Worm (Caenorhabditis elegans) whole organism, late embryonic: ENCODE measurements around the gene mpst-2.

Experiments used
- C38D4.7 ChIP-seq: fragments of 200-800 bp; sonication (Bioruptor generic); optimal IDR thresholded peaks from 2 replicates; lab custom pipeline; 2018; ENCODE audit warnings: mild to moderate bottlenecking, missing genetic modification characterization, moderate library complexity, missing compliant biosample characterization
- F13H6.1 ChIP-seq: sonication (generic microtip); optimal IDR thresholded peaks from 2 replicates; lab custom pipeline; 2016; ENCODE audit warnings: missing genetic modification characterization, missing compliant biosample characterization
- K02D7.2 ChIP-seq: sonication (generic microtip); optimal IDR thresholded peaks from 2 replicates; lab custom pipeline; 2017; ENCODE audit warnings: mild to moderate bottlenecking, missing genetic modification characterization, missing compliant biosample characterization
- K09A11.1 ChIP-seq: sonication (generic microtip); optimal IDR thresholded peaks from 2 replicates; lab custom pipeline; 2017; ENCODE audit warnings: antibody characterized with exemption, mild to moderate bottlenecking, missing genetic modification characterization, missing compliant biosample characterization; ENCODE audit not compliant: insufficient read depth
- ahr-1 ChIP-seq: sonication (generic microtip); optimal IDR thresholded peaks from 2 replicates; lab custom pipeline; 2016; ENCODE audit warnings: missing genetic modification characterization, missing compliant biosample characterization
- ama-1 ChIP-seq: fragments of 150-350 bp; optimal IDR thresholded peaks from 2 replicates; lab custom pipeline; 2014
- ceh-14 ChIP-seq: sonication (generic microtip); optimal IDR thresholded peaks from 2 replicates; lab custom pipeline; 2016; ENCODE audit warnings: missing genotype, missing genetic modification characterization, missing compliant biosample characterization
- ceh-18 ChIP-seq: sonication (generic microtip); optimal IDR thresholded peaks from 2 replicates; lab custom pipeline; 2016; ENCODE audit warnings: missing genetic modification characterization, missing compliant biosample characterization
- ceh-2 ChIP-seq: sonication (generic microtip); optimal IDR thresholded peaks from 2 replicates; lab custom pipeline; 2016; ENCODE audit warnings: missing genotype, missing genetic modification characterization, missing compliant biosample characterization
- ceh-48 ChIP-seq: sonication (generic microtip); optimal IDR thresholded peaks from 2 replicates; lab custom pipeline; 2016; ENCODE audit warnings: missing genetic modification characterization, inconsistent platforms, missing compliant biosample characterization
- ceh-9 ChIP-seq: sonication (generic microtip); optimal IDR thresholded peaks from 2 replicates; lab custom pipeline; 2016; ENCODE audit warnings: mild to moderate bottlenecking, missing genetic modification characterization, inconsistent platforms, missing compliant biosample characterization
- dve-1 ChIP-seq: sonication (generic microtip); optimal IDR thresholded peaks from 2 replicates; lab custom pipeline; 2017; ENCODE audit warnings: antibody characterized with exemption, mild to moderate bottlenecking, missing genetic modification characterization, missing compliant biosample characterization
- elt-2 ChIP-seq: sonication (generic microtip); optimal IDR thresholded peaks from 2 replicates; lab custom pipeline; 2016; ENCODE audit warnings: missing genetic modification reagents, missing genetic modification characterization, missing compliant biosample characterization
- ets-4 ChIP-seq: sonication (generic microtip); optimal IDR thresholded peaks from 2 replicates; lab custom pipeline; 2016; ENCODE audit warnings: missing genetic modification characterization, missing compliant biosample characterization
- eyg-1 ChIP-seq: sonication (generic microtip); optimal IDR thresholded peaks from 2 replicates; lab custom pipeline; 2016; ENCODE audit warnings: missing genotype, missing genetic modification characterization, missing compliant biosample characterization
- gmeb-2 ChIP-seq: sonication (generic microtip); optimal IDR thresholded peaks from 2 replicates; lab custom pipeline; 2016; ENCODE audit warnings: missing genetic modification characterization, inconsistent platforms, missing compliant biosample characterization
- hlh-6 ChIP-seq: sonication (generic microtip); optimal IDR thresholded peaks from 2 replicates; lab custom pipeline; 2016; ENCODE audit warnings: missing genotype, missing genetic modification characterization, missing compliant biosample characterization
- hlh-8 ChIP-seq: sonication (generic microtip); optimal IDR thresholded peaks from 2 replicates; lab custom pipeline; 2016; ENCODE audit warnings: missing genotype, missing genetic modification characterization, missing compliant biosample characterization
- lim-6 ChIP-seq: sonication (generic microtip); optimal IDR thresholded peaks from 2 replicates; lab custom pipeline; 2016; ENCODE audit warnings: missing genetic modification characterization, missing compliant biosample characterization
- lin-11 ChIP-seq: fragments of 200-800 bp; sonication (Bioruptor generic); optimal IDR thresholded peaks from 2 replicates; lab custom pipeline; 2018; ENCODE audit warnings: mild to moderate bottlenecking, missing genetic modification characterization, missing compliant biosample characterization
- madf-2 ChIP-seq: sonication (generic microtip); optimal IDR thresholded peaks from 2 replicates; lab custom pipeline; 2017; ENCODE audit warnings: missing genetic modification characterization, missing compliant biosample characterization
- nfya-1 ChIP-seq: sonication (generic microtip); optimal IDR thresholded peaks from 2 replicates; lab custom pipeline; 2017; ENCODE audit warnings: missing genetic modification characterization, mild to moderate bottlenecking, missing compliant biosample characterization, antibody characterized with exemption, moderate library complexity
- nhr-11 ChIP-seq: fragments of 150-350 bp; optimal IDR thresholded peaks from 2 replicates; lab custom pipeline; 2014; ENCODE audit warnings: missing biosample characterization, missing genetic modification characterization
- nhr-232 ChIP-seq: sonication (generic microtip); optimal IDR thresholded peaks from 2 replicates; lab custom pipeline; 2016; ENCODE audit warnings: missing genetic modification characterization, missing compliant biosample characterization
- npax-4 ChIP-seq: sonication (generic microtip); optimal IDR thresholded peaks from 2 replicates; lab custom pipeline; 2016; ENCODE audit warnings: missing genetic modification characterization, missing compliant biosample characterization
- odd-2 ChIP-seq: sonication (generic microtip); optimal IDR thresholded peaks from 2 replicates; lab custom pipeline; 2017; ENCODE audit warnings: antibody characterized with exemption, mild to moderate bottlenecking, missing genetic modification characterization, missing compliant biosample characterization
- pat-9 ChIP-seq: fragments of 200-800 bp; sonication (Bioruptor generic); optimal IDR thresholded peaks from 2 replicates; lab custom pipeline; 2018; ENCODE audit warnings: mild to moderate bottlenecking, missing genetic modification characterization, moderate library complexity, missing compliant biosample characterization
- pha-2 ChIP-seq: sonication (generic microtip); optimal IDR thresholded peaks from 2 replicates; lab custom pipeline; 2017; ENCODE audit warnings: mild to moderate bottlenecking, missing genetic modification characterization, missing compliant biosample characterization
- pha-4 ChIP-seq: fragments of 150-350 bp; optimal IDR thresholded peaks from 2 replicates; lab custom pipeline; 2018; ENCODE audit warnings: missing biosample characterization, missing genetic modification reagents, missing genetic modification characterization
- pqm-1 ChIP-seq: sonication (generic microtip); optimal IDR thresholded peaks from 2 replicates; lab custom pipeline; 2016; ENCODE audit warnings: missing genetic modification characterization, missing compliant biosample characterization
- rnt-1 ChIP-seq: sonication (generic microtip); optimal IDR thresholded peaks from 2 replicates; lab custom pipeline; 2016; ENCODE audit warnings: missing genetic modification characterization, missing compliant biosample characterization
- sox-4 ChIP-seq: sonication (generic microtip); optimal IDR thresholded peaks from 2 replicates; lab custom pipeline; 2017; ENCODE audit warnings: mild to moderate bottlenecking, missing genetic modification characterization, inconsistent platforms, missing compliant biosample characterization
- syd-9 ChIP-seq: sonication (generic microtip); optimal IDR thresholded peaks from 2 replicates; lab custom pipeline; 2016; ENCODE audit warnings: mild to moderate bottlenecking, missing genetic modification characterization, moderate library complexity, missing compliant biosample characterization
- tbx-7 ChIP-seq: sonication (generic microtip); optimal IDR thresholded peaks from 2 replicates; lab custom pipeline; 2016; ENCODE audit warnings: missing genotype, missing genetic modification characterization, missing compliant biosample characterization
- unc-3 ChIP-seq, 2 experiments: fragments of 200-800 bp in 1 of 2; sonication (Bioruptor generic) in 1 of 2; sonication (generic microtip) in 1 of 2; conservative IDR thresholded peaks in 1 of 2; optimal IDR thresholded peaks in 1 of 2; 2 replicates each; pipeline versions ENCODE4 v1.3.6 to Lab custom; 2016 to 2022; ENCODE audit warnings: missing compliant biosample characterization in 2 of 2, missing genetic modification characterization in 2 of 2, missing genetic modification reagents in 1 of 2
- unc-42 ChIP-seq: sonication (generic microtip); optimal IDR thresholded peaks from 2 replicates; lab custom pipeline; 2016; ENCODE audit warnings: missing genotype, missing genetic modification characterization, missing compliant biosample characterization
- unc-55 ChIP-seq: sonication (generic microtip); optimal IDR thresholded peaks from 2 replicates; lab custom pipeline; 2017; ENCODE audit warnings: missing biosample characterization, missing genetic modification reagents, missing genetic modification characterization
- unc-86 ChIP-seq: sonication (generic microtip); optimal IDR thresholded peaks from 2 replicates; lab custom pipeline; 2016; ENCODE audit warnings: missing genetic modification characterization, missing compliant biosample characterization
- zip-5 ChIP-seq: sonication (generic microtip); optimal IDR thresholded peaks from 2 replicates; lab custom pipeline; 2016; ENCODE audit warnings: missing genetic modification characterization, missing compliant biosample characterization

Gene mpst-2

ce11 chrV:14928248-14928647, 35.0 kb upstream of the mpst-2 start, which contains the start of gene srg-55:
Gene srg-55 (minus strand): TSS chrV:14928348.
- TF ChIP-seq rnt-1 (tag; lab: Kevin White, UChicago): no peak
- no peak for TF ChIP-seq ama-1 (lab: Kevin White, UChicago)
- no peak for TF ChIP-seq dve-1 (tag; lab: Kevin White, UChicago)
- no peak for TF ChIP-seq npax-4 (tag; lab: Kevin White, UChicago)
- no peak for TF ChIP-seq lim-6 (tag; lab: Kevin White, UChicago)
- no peak for TF ChIP-seq ceh-18 (tag; lab: Kevin White, UChicago)
- no peak for TF ChIP-seq F13H6.1
- no peak for TF ChIP-seq pha-2 (tag; lab: Kevin White, UChicago)
- TF ChIP-seq ets-4 (tag; lab: Kevin White, UChicago): no peak
- TF ChIP-seq madf-2: no peak
- no peak for TF ChIP-seq ahr-1 (tag; lab: Kevin White, UChicago)
- TF ChIP-seq ceh-14: no peak
- no peak for TF ChIP-seq lin-11 (tag; lab: Kevin White, UChicago)
- TF ChIP-seq unc-55: no peak
- TF ChIP-seq ceh-2 (tag; lab: Kevin White, UChicago): no peak

ce11 chrV:14924104-14924503, 30.8 kb upstream of the mpst-2 start, which contains the start of gene srg-54:
Gene srg-54 (minus strand): TSS chrV:14924204.
- no peak for TF ChIP-seq ama-1 (lab: Kevin White, UChicago)
- no peak for TF ChIP-seq nfya-1 (tag; lab: Kevin White, UChicago)
- TF ChIP-seq gmeb-2 (tag; lab: Kevin White, UChicago): no peak
- TF ChIP-seq sox-4 (tag; lab: Kevin White, UChicago): no peak
- TF ChIP-seq ceh-9 (tag; lab: Kevin White, UChicago): no peak
- no peak for TF ChIP-seq elt-2
- no peak for TF ChIP-seq lim-6 (tag; lab: Kevin White, UChicago)
- TF ChIP-seq K09A11.1 (tag; lab: Kevin White, UChicago): no peak
- TF ChIP-seq unc-3 (GFP tag; conservative IDR thresholded peaks at IDR 0.05; lab: Robert Waterston, UW): no peak
- no peak for TF ChIP-seq unc-3 (tag; optimal IDR thresholded peaks at IDR 0.05; lab: Kevin White, UChicago)
- TF ChIP-seq nhr-11 (tag; lab: Kevin White, UChicago): no peak
- no peak for TF ChIP-seq pat-9 (tag; lab: Kevin White, UChicago)
- TF ChIP-seq npax-4 (tag; lab: Kevin White, UChicago): no peak
- no peak for TF ChIP-seq odd-2
- no peak for TF ChIP-seq pha-4 (tag; lab: Kevin White, UChicago)
- no peak for TF ChIP-seq unc-86 (tag; lab: Kevin White, UChicago)
- TF ChIP-seq unc-42 (tag; lab: Kevin White, UChicago): no peak
- TF ChIP-seq syd-9 (tag; lab: Kevin White, UChicago): no peak
- TF ChIP-seq hlh-6 (tag; lab: Kevin White, UChicago): no peak

ce11 chrV:14921509-14921908, 28.3 kb upstream of the mpst-2 start, which contains the start of gene zmp-4:
Gene zmp-4 (minus strand): TSS chrV:14921609.
- TF ChIP-seq eyg-1: no peak
- TF ChIP-seq lin-11 (tag; lab: Kevin White, UChicago): no peak
- TF ChIP-seq ama-1 (lab: Kevin White, UChicago): no peak
- TF ChIP-seq C38D4.7 (GFP tag; lab: Kevin White, UChicago): no peak
- TF ChIP-seq ceh-48 (tag; lab: Kevin White, UChicago): no peak
- TF ChIP-seq zip-5 (tag; lab: Kevin White, UChicago): no peak
- no peak for TF ChIP-seq hlh-8 (tag; lab: Kevin White, UChicago)
- TF ChIP-seq pqm-1 (tag; lab: Kevin White, UChicago): no peak
- no peak for TF ChIP-seq tbx-7
- TF ChIP-seq nhr-232 (tag; lab: Kevin White, UChicago): no peak
- TF ChIP-seq ceh-2 (tag; lab: Kevin White, UChicago): no peak
- TF ChIP-seq K02D7.2 (tag; lab: Kevin White, UChicago): no peak
